Worm (Caenorhabditis elegans) whole organism, L4 larva: Measurements from ENCODE around the gene mboa-4.
"Not testable (repeated sequence)": the region's sequence is repeated elsewhere in the genome, so short reads cannot be mapped to it uniquely, and the experiment has no call there.

Experiments used
- F49E8.2 ChIP-seq: sonication (generic microtip); optimal IDR thresholded peaks from 2 replicates; lab custom pipeline; 2016; ENCODE audit warnings: missing compliant biosample characterization, mild to moderate bottlenecking, missing genetic modification characterization, borderline replicate concordance
- T26A8.4 ChIP-seq: fragments of 200-800 bp; sonication (Bioruptor generic); IDR thresholded peaks from 2 replicates; pipeline ENCODE4 v1.3.6; 2022; ENCODE audit warnings: missing genetic modification characterization, missing compliant biosample characterization
- Y105C5A.15 ChIP-seq: fragments of 200-800 bp; sonication (Bioruptor generic); IDR thresholded peaks from 2 replicates; pipeline ENCODE4 v1.3.6; 2022; ENCODE audit warnings: missing genetic modification characterization, missing compliant biosample characterization
- ZK546.5 ChIP-seq, 2 experiments: sonication (generic microtip); optimal IDR thresholded peaks; 2 replicates each; lab custom pipeline; 2017; ENCODE audit warnings: missing biosample characterization in 2 of 2, missing genetic modification characterization in 2 of 2
- aly-2 ChIP-seq: sonication (generic microtip); optimal IDR thresholded peaks from 2 replicates; lab custom pipeline; 2018; ENCODE audit warnings: missing biosample characterization, missing genetic modification characterization
- ama-1 ChIP-seq: fragments of 150-350 bp; optimal IDR thresholded peaks from 2 replicates; lab custom pipeline; 2014; ENCODE audit warnings: inconsistent platforms, mixed read lengths
- ceh-20 ChIP-seq: fragments of 200-800 bp; sonication (Bioruptor generic); IDR thresholded peaks from 2 replicates; pipeline ENCODE4 v1.3.6; 2022; ENCODE audit warnings: missing genetic modification reagents, missing genetic modification characterization, missing compliant biosample characterization
- ceh-32 ChIP-seq: sonication (generic microtip); optimal IDR thresholded peaks from 2 replicates; lab custom pipeline; 2016; ENCODE audit warnings: mild to moderate bottlenecking, missing genetic modification characterization, missing compliant biosample characterization; ENCODE audit not compliant: poor library complexity
- ceh-62 ChIP-seq: sonication (generic microtip); optimal IDR thresholded peaks from 2 replicates; lab custom pipeline; 2017; ENCODE audit warnings: missing biosample characterization, missing genetic modification characterization
- ceh-82 ChIP-seq: sonication (generic microtip); optimal IDR thresholded peaks from 2 replicates; lab custom pipeline; 2017; ENCODE audit warnings: missing biosample characterization, missing genetic modification characterization
- daf-16 ChIP-seq, 3 experiments: sonication (generic microtip); optimal IDR thresholded peaks; 2 replicates each; lab custom pipeline; 2016 to 2017; ENCODE audit warnings: missing genetic modification characterization in 3 of 3, missing genetic modification reagents in 3 of 3, mild to moderate bottlenecking in 2 of 3, missing compliant biosample characterization in 2 of 3, missing biosample characterization in 1 of 3, moderate library complexity in 1 of 3
- dmd-6 ChIP-seq: fragments of 200-800 bp; sonication (Bioruptor generic); IDR thresholded peaks from 2 replicates; pipeline ENCODE4 v1.3.6; 2022; ENCODE audit warnings: missing genetic modification reagents, missing genetic modification characterization, missing compliant biosample characterization
- dve-1 ChIP-seq: sonication (generic microtip); optimal IDR thresholded peaks from 2 replicates; lab custom pipeline; 2017; ENCODE audit warnings: antibody characterized with exemption, mild to moderate bottlenecking, missing genetic modification characterization, missing compliant biosample characterization; ENCODE audit not compliant: insufficient read depth
- gei-8 ChIP-seq: fragments of 200-800 bp; sonication (Bioruptor generic); optimal IDR thresholded peaks from 2 replicates; lab custom pipeline; 2018; ENCODE audit warnings: mild to moderate bottlenecking, missing genetic modification characterization, missing compliant biosample characterization
- hif-1 ChIP-seq, 2 experiments: sonication (generic microtip); optimal IDR thresholded peaks; 2 replicates each; lab custom pipeline; 2016 to 2017; ENCODE audit warnings: missing compliant biosample characterization in 2 of 2, missing genetic modification characterization in 2 of 2, missing genetic modification reagents in 2 of 2, missing genotype in 2 of 2, mild to moderate bottlenecking in 1 of 2
- hlh-11 ChIP-seq: fragments of 200-800 bp; sonication (Bioruptor generic); optimal IDR thresholded peaks from 2 replicates; lab custom pipeline; 2018; ENCODE audit warnings: mild to moderate bottlenecking, missing genetic modification characterization, missing compliant biosample characterization
- hlh-30 ChIP-seq: sonication (generic microtip); optimal IDR thresholded peaks from 2 replicates; lab custom pipeline; 2017; ENCODE audit warnings: antibody characterized with exemption, mild to moderate bottlenecking, missing genetic modification characterization, missing compliant biosample characterization; ENCODE audit not compliant: insufficient read depth
- hmg-1.1 ChIP-seq: fragments of 200-800 bp; sonication (Bioruptor generic); IDR thresholded peaks from 2 replicates; pipeline ENCODE4 v1.3.6; 2022; ENCODE audit warnings: missing genetic modification reagents, missing genetic modification characterization, missing compliant biosample characterization
- lin-38 ChIP-seq: fragments of 200-800 bp; sonication (Bioruptor generic); IDR thresholded peaks from 2 replicates; pipeline ENCODE4 v1.3.6; 2022; ENCODE audit warnings: missing genetic modification reagents, missing genetic modification characterization, missing compliant biosample characterization
- lsy-2 ChIP-seq, 2 experiments: fragments of 150-350 bp in 1 of 2; sonication (generic microtip) in 1 of 2; optimal IDR thresholded peaks; 2 replicates each; lab custom pipeline; 2014 to 2017; ENCODE audit warnings: missing biosample characterization in 2 of 2, missing genetic modification characterization in 2 of 2
- mes-2 ChIP-seq: sonication (generic microtip); optimal IDR thresholded peaks from 2 replicates; lab custom pipeline; 2016; ENCODE audit warnings: missing genotype, mild to moderate bottlenecking, missing genetic modification characterization, missing compliant biosample characterization; ENCODE audit not compliant: poor library complexity, severe bottlenecking
- mxl-2 ChIP-seq: fragments of 200-800 bp; sonication (Bioruptor generic); conservative IDR thresholded peaks from 2 replicates; pipeline ENCODE4 v1.3.6; 2022; ENCODE audit warnings: missing genetic modification reagents, missing genetic modification characterization, missing compliant biosample characterization
- nhr-11 ChIP-seq: fragments of 150-350 bp; optimal IDR thresholded peaks from 2 replicates; lab custom pipeline; 2014; ENCODE audit warnings: missing biosample characterization, missing genetic modification characterization
- nhr-28 ChIP-seq: fragments of 150-350 bp; optimal IDR thresholded peaks from 2 replicates; lab custom pipeline; 2014; ENCODE audit warnings: missing biosample characterization, missing genetic modification characterization
- nhr-41 ChIP-seq: fragments of 200-800 bp; sonication (Bioruptor generic); IDR thresholded peaks from 2 replicates; pipeline ENCODE4 v1.3.6; 2022; ENCODE audit warnings: missing genetic modification reagents, missing genetic modification characterization, missing compliant biosample characterization
- nhr-48 ChIP-seq: sonication (generic microtip); optimal IDR thresholded peaks from 2 replicates; lab custom pipeline; 2016; ENCODE audit warnings: mild to moderate bottlenecking, missing genetic modification characterization, missing compliant biosample characterization
- pha-4 ChIP-seq, 2 experiments: fragments of 150-350 bp in 1 of 2; fragments of 200-800 bp in 1 of 2; sonication (Bioruptor generic) in 1 of 2; IDR thresholded peaks in 1 of 2; optimal IDR thresholded peaks in 1 of 2; 2 replicates each; pipeline versions ENCODE4 v1.3.6 to Lab custom; 2014 to 2022; ENCODE audit warnings: missing genetic modification characterization in 2 of 2, missing genetic modification reagents in 2 of 2, missing biosample characterization in 1 of 2, missing compliant biosample characterization in 1 of 2
- php-3 ChIP-seq: fragments of 200-800 bp; sonication (Bioruptor generic); IDR thresholded peaks from 2 replicates; pipeline ENCODE4 v1.3.6; 2022; ENCODE audit warnings: missing genetic modification reagents, missing genetic modification characterization, missing compliant biosample characterization
- set-16 ChIP-seq: fragments of 200-800 bp; sonication (Bioruptor generic); IDR thresholded peaks from 2 replicates; pipeline ENCODE4 v1.3.6; 2022; ENCODE audit warnings: missing genetic modification reagents, missing genetic modification characterization, missing compliant biosample characterization
- spr-1 ChIP-seq: sonication (generic microtip); optimal IDR thresholded peaks from 2 replicates; lab custom pipeline; 2016; ENCODE audit warnings: mild to moderate bottlenecking, missing genetic modification characterization, missing compliant biosample characterization
- spr-3 ChIP-seq: fragments of 200-800 bp; sonication (Bioruptor generic); optimal IDR thresholded peaks from 2 replicates; lab custom pipeline; 2018; ENCODE audit warnings: mild to moderate bottlenecking, missing genetic modification characterization, missing compliant biosample characterization
- unc-130 ChIP-seq: sonication (generic microtip); optimal IDR thresholded peaks from 2 replicates; lab custom pipeline; 2016; ENCODE audit warnings: missing genetic modification reagents, missing genetic modification characterization, missing compliant biosample characterization
- unc-62 ChIP-seq, 3 experiments: fragments of 150-350 bp in 1 of 3; sonication (generic microtip); optimal IDR thresholded peaks in 2 of 3; peaks in 1 of 3; 1 replicate in 1 of 3; 2 replicates in 2 of 3; lab custom pipeline; 2014 to 2017; ENCODE audit warnings: missing biosample characterization in 3 of 3, missing genetic modification characterization in 3 of 3, missing genetic modification reagents in 3 of 3, missing genotype in 1 of 3
- zip-2 ChIP-seq: fragments of 150-350 bp; optimal IDR thresholded peaks from 2 replicates; lab custom pipeline; 2014; ENCODE audit warnings: missing biosample characterization, missing genetic modification characterization

The mboa-4 gene

ce11 chrIV:11179123-11179740 lies 19.4 kb upstream of the mboa-4 start, which contains the start of gene cpt-2 (continued):
- peak; percentile 72 for TF ChIP-seq nhr-48 (tag; lab: Kevin White, UChicago)
- TF ChIP-seq pha-4 (GFP tag; IDR thresholded peaks at IDR 0.05; lab: Robert Waterston, UW): peak; percentile 75; the same call in 1 of the 2 replicates
- not testable (repeated sequence) for TF ChIP-seq pha-4, unc-62 (tag; optimal IDR thresholded peaks at IDR 0.05; lab: Kevin White, UChicago)
- TF ChIP-seq F49E8.2 (tag; lab: Kevin White, UChicago): peak; percentile 61
- TF ChIP-seq ceh-20 (GFP tag; lab: Robert Waterston, UW): peak; percentile 94
- TF ChIP-seq nhr-41: peak; percentile 45; the same call in 1 of the 2 replicates
- TF ChIP-seq dmd-6 (GFP tag; lab: Robert Waterston, UW): peak; percentile 94
- TF ChIP-seq hmg-1.1 (GFP tag; lab: Robert Waterston, UW): peak; percentile 83
- TF ChIP-seq spr-1 (tag; lab: Kevin White, UChicago): peak; percentile 65
- TF ChIP-seq unc-62 (GFP tag; optimal IDR thresholded peaks at IDR 0.05 in 1 of 2; lab: Kevin White, UChicago): peak in 1 of 2 experiments; percentile 97
- peak; percentile 49 to 92 for TF ChIP-seq lsy-2 (tag; optimal IDR thresholded peaks at IDR 0.05; lab: Kevin White, UChicago)
- TF ChIP-seq T26A8.4: peak; percentile 93
- TF ChIP-seq set-16: peak; percentile 40; the same call in 1 of the 2 replicates
- TF ChIP-seq lin-38 (GFP tag; lab: Robert Waterston, UW): peak; percentile 91

- TF ChIP-seq ama-1 (lab: Kevin White, UChicago) (peak; percentile 23), lin-38 (GFP tag; lab: Robert Waterston, UW) (no peak)
These were observed 18.7 kb upstream of the mboa-4 start, which contains the start of gene C08F8.9 for ce11 chrIV:11178495-11178894. Gene C08F8.9 (minus strand): TSS chrIV:11178595.

- no peak for TF ChIP-seq ceh-62 (tag; lab: Kevin White, UChicago)
- TF ChIP-seq ZK546.5 (tag; optimal IDR thresholded peaks at IDR 0.05; lab: Kevin White, UChicago): no peak
- TF ChIP-seq mxl-2: no peak
- no peak for TF ChIP-seq nhr-11
- TF ChIP-seq aly-2 (tag; lab: Kevin White, UChicago): no peak
- no peak for TF ChIP-seq hlh-11 (tag; lab: Kevin White, UChicago)
- TF ChIP-seq dve-1: no peak
- no peak for TF ChIP-seq spr-3 (GFP tag; lab: Kevin White, UChicago)
- no peak for TF ChIP-seq php-3
- no peak for TF ChIP-seq hmg-1.1 (GFP tag; lab: Robert Waterston, UW)
- no peak for TF ChIP-seq daf-16 (GFP tag; optimal IDR thresholded peaks at IDR 0.05; lab: Kevin White, UChicago)
- TF ChIP-seq daf-16 (tag; optimal IDR thresholded peaks at IDR 0.05; lab: Kevin White, UChicago): no peak
- TF ChIP-seq ceh-82 (tag; lab: Kevin White, UChicago): no peak
- no peak for TF ChIP-seq zip-2 (tag; lab: Kevin White, UChicago)
- no peak for TF ChIP-seq mes-2 (tag; lab: Kevin White, UChicago)
- TF ChIP-seq hif-1 (tag; optimal IDR thresholded peaks at IDR 0.05; lab: Kevin White, UChicago): no peak
- TF ChIP-seq Y105C5A.15: no peak
- no peak for TF ChIP-seq ceh-32
- TF ChIP-seq unc-130 (GFP tag; lab: Kevin White, UChicago): no peak
These were observed 17.2 kb upstream of the mboa-4 start, which contains the start of gene rap-3 for ce11 chrIV:11176967-11177366. Gene rap-3 (plus strand): TSS chrIV:11177267.

DNA sequence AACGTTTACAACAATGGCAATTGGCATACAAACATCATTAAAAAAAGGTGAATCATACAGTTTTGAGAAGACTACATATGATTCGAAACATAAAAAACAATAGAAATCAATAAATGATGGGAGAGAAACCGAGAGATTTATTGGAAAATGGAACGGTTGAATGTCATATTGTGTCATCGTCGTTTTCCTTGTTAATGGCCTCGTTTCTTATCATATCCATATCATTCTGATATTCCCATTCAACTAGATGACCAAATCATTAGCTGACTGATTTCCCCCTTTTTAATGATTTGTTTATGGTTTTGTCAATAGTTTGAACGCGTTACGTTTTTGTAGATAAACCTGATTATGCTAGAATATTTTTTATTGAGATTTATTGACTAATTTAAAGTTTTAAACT lies 15.0 kb upstream of the mboa-4 start:
- no peak for TF ChIP-seq hlh-30 (tag; lab: Kevin White, UChicago)
- no peak for TF ChIP-seq gei-8
- peak; percentile 45 for TF ChIP-seq nhr-28 (tag; lab: Kevin White, UChicago)
